Fruit fly (Drosophila melanogaster) whole organism, embryonic: ENCODE data around the gene Pp1alpha-96A.

Experiments used
- CG10147 ChIP-seq: fragments of 200-800 bp; sonication (Bioruptor generic); optimal IDR thresholded peaks from 2 replicates; lab custom pipeline; 2019; ENCODE audit warnings: missing biosample characterization, mild to moderate bottlenecking, missing genetic modification characterization, moderate library complexity
- CG11398 ChIP-seq: fragments of 200-800 bp; sonication (Bioruptor generic); optimal IDR thresholded peaks from 2 replicates; lab custom pipeline; 2016; ENCODE audit warnings: missing biosample characterization, missing genetic modification characterization
- CG11456 ChIP-seq: fragments of 200-800 bp; sonication (Bioruptor generic); IDR thresholded peaks from 3 replicates; pipeline ENCODE4 v1.3.6; 2022; ENCODE audit warnings: missing biosample characterization, missing genetic modification characterization
- CG12155 ChIP-seq: fragments of 200-800 bp; sonication (Bioruptor generic); optimal IDR thresholded peaks from 3 replicates; lab custom pipeline; 2016; ENCODE audit warnings: missing biosample characterization, missing genetic modification characterization
- CG13123 ChIP-seq: fragments of 200-800 bp; sonication (Bioruptor generic); optimal IDR thresholded peaks from 2 replicates; lab custom pipeline; 2016; ENCODE audit warnings: missing biosample characterization, missing genetic modification characterization
- CG13296 ChIP-seq: fragments of 200-800 bp; sonication (Bioruptor generic); optimal IDR thresholded peaks from 3 replicates; lab custom pipeline; 2018; ENCODE audit warnings: missing biosample characterization, mild to moderate bottlenecking, missing genetic modification characterization
- CG15269 ChIP-seq: fragments of 200-800 bp; sonication (Bioruptor generic); optimal IDR thresholded peaks from 2 replicates; lab custom pipeline; 2018; ENCODE audit warnings: missing biosample characterization, mild to moderate bottlenecking, missing genetic modification characterization, moderate library complexity
- CG17829 ChIP-seq: fragments of 200-800 bp; optimal IDR thresholded peaks from 2 replicates; lab custom pipeline; 2019; ENCODE audit warnings: missing biosample characterization, mild to moderate bottlenecking, missing genetic modification characterization, moderate library complexity
- CG18262 ChIP-seq: fragments of 200-800 bp; optimal IDR thresholded peaks from 3 replicates; lab custom pipeline; 2019; ENCODE audit warnings: missing biosample characterization, mild to moderate bottlenecking, missing genetic modification characterization, moderate library complexity
- CG30020 ChIP-seq: fragments of 200-800 bp; optimal IDR thresholded peaks from 2 replicates; lab custom pipeline; 2019; ENCODE audit warnings: missing biosample characterization, mild to moderate bottlenecking, missing genetic modification characterization, moderate library complexity
- CG30431 ChIP-seq: fragments of 200-800 bp; sonication (Bioruptor generic); optimal IDR thresholded peaks from 2 replicates; lab custom pipeline; 2017; ENCODE audit warnings: missing biosample characterization, missing genetic modification characterization
- CG31224 ChIP-seq: fragments of 200-800 bp; sonication (Bioruptor generic); IDR thresholded peaks from 2 replicates; pipeline ENCODE4 v1.3.6; 2022; ENCODE audit warnings: missing biosample characterization, missing genetic modification characterization
- CG32767 ChIP-seq: fragments of 200-800 bp; sonication (Bioruptor generic); IDR thresholded peaks from 2 replicates; pipeline ENCODE4 v1.3.6; 2022; ENCODE audit warnings: missing biosample characterization, missing genetic modification characterization
- CG34224 ChIP-seq: fragments of 200-800 bp; sonication (Bioruptor generic); IDR thresholded peaks from 3 replicates; pipeline ENCODE4 v1.3.6; 2022; ENCODE audit warnings: missing biosample characterization, missing genetic modification characterization; ENCODE audit not compliant: partially characterized antibody
- CG34376 ChIP-seq: fragments of 200-800 bp; sonication (Bioruptor generic); optimal IDR thresholded peaks from 2 replicates; lab custom pipeline; 2018; ENCODE audit warnings: missing biosample characterization, mild to moderate bottlenecking, missing genetic modification characterization
- CG4730 ChIP-seq: fragments of 200-800 bp; sonication (Bioruptor generic); IDR thresholded peaks from 2 replicates; pipeline ENCODE4 v1.3.6; 2022; ENCODE audit warnings: missing biosample characterization, missing genetic modification characterization
- CG4854 ChIP-seq: fragments of 200-800 bp; sonication (Bioruptor generic); optimal IDR thresholded peaks from 2 replicates; lab custom pipeline; 2016; ENCODE audit warnings: missing biosample characterization, missing genetic modification characterization, inconsistent platforms
- CG5245 ChIP-seq: fragments of 200-800 bp; sonication (Bioruptor generic); optimal IDR thresholded peaks from 3 replicates; lab custom pipeline; 2016; ENCODE audit warnings: missing biosample characterization, missing genetic modification characterization
- CG6654 ChIP-seq: fragments of 200-800 bp; sonication (Bioruptor generic); optimal IDR thresholded peaks from 2 replicates; lab custom pipeline; 2017; ENCODE audit warnings: missing biosample characterization, mild to moderate bottlenecking, missing genetic modification characterization
- CG8388 ChIP-seq: fragments of 200-800 bp; sonication (Bioruptor generic); optimal IDR thresholded peaks from 2 replicates; lab custom pipeline; 2019; ENCODE audit warnings: missing biosample characterization, mild to moderate bottlenecking, missing genetic modification characterization, moderate library complexity
- CG9932 ChIP-seq: fragments of 200-800 bp; sonication (Bioruptor generic); IDR thresholded peaks from 2 replicates; pipeline ENCODE4 v1.3.6; 2022; ENCODE audit warnings: missing biosample characterization, missing genetic modification characterization
- CkIIα-i1 ChIP-seq: fragments of 200-800 bp; sonication (Bioruptor generic); IDR thresholded peaks from 2 replicates; pipeline ENCODE4 v1.3.6; 2022; ENCODE audit warnings: missing biosample characterization, missing genetic modification characterization
- D19A ChIP-seq: fragments of 200-800 bp; optimal IDR thresholded peaks from 3 replicates; lab custom pipeline; 2019; ENCODE audit warnings: missing biosample characterization, mild to moderate bottlenecking, missing genetic modification characterization, moderate library complexity
- Dek ChIP-seq: fragments of 200-800 bp; sonication (Bioruptor generic); optimal IDR thresholded peaks from 3 replicates; lab custom pipeline; 2019; ENCODE audit warnings: missing biosample characterization, mild to moderate bottlenecking, missing genetic modification characterization, moderate library complexity
- Dref ChIP-seq: fragments of 200-800 bp; sonication (Bioruptor generic); IDR thresholded peaks from 2 replicates; pipeline ENCODE4 v1.3.6; 2022; ENCODE audit warnings: missing biosample characterization, missing genetic modification characterization
- Elba2 ChIP-seq: fragments of 200-800 bp; sonication (Bioruptor generic); optimal IDR thresholded peaks from 3 replicates; lab custom pipeline; 2016; ENCODE audit warnings: missing biosample characterization, missing genetic modification characterization
- HmgZ ChIP-seq: fragments of 200-800 bp; sonication (Bioruptor generic); optimal IDR thresholded peaks from 2 replicates; lab custom pipeline; 2018; ENCODE audit warnings: missing biosample characterization, mild to moderate bottlenecking, missing genetic modification characterization
- Lpt ChIP-seq: fragments of >200 bp; optimal IDR thresholded peaks from 2 replicates; lab custom pipeline; 2018; ENCODE audit warnings: missing biosample characterization, missing genetic modification characterization
- Mrtf ChIP-seq: fragments of 200-800 bp; sonication (Bioruptor generic); IDR thresholded peaks from 3 replicates; pipeline ENCODE4 v1.3.6; 2022; ENCODE audit warnings: missing biosample characterization, missing genetic modification characterization
- NC2α ChIP-seq: fragments of 200-800 bp; sonication (Bioruptor generic); optimal IDR thresholded peaks from 2 replicates; lab custom pipeline; 2016; ENCODE audit warnings: missing biosample characterization, missing genetic modification characterization
- NC2β ChIP-seq: fragments of 200-800 bp; sonication (Bioruptor generic); optimal IDR thresholded peaks from 2 replicates; lab custom pipeline; 2016; ENCODE audit warnings: missing biosample characterization, missing genetic modification characterization
- Neu2 ChIP-seq: fragments of 200-800 bp; sonication (Bioruptor generic); optimal IDR thresholded peaks from 3 replicates; lab custom pipeline; 2016; ENCODE audit warnings: missing biosample characterization, missing genetic modification characterization, borderline replicate concordance
- Nf-YC ChIP-seq: fragments of 200-800 bp; optimal IDR thresholded peaks from 3 replicates; lab custom pipeline; 2019; ENCODE audit warnings: missing biosample characterization, mild to moderate bottlenecking, missing genetic modification characterization, moderate library complexity
- Oaz ChIP-seq: fragments of 200-800 bp; sonication (Bioruptor generic); IDR thresholded peaks from 2 replicates; pipeline ENCODE4 v1.3.6; 2022; ENCODE audit warnings: missing biosample characterization, missing genetic modification characterization
- az2 ChIP-seq: fragments of 200-800 bp; sonication (Bioruptor generic); optimal IDR thresholded peaks from 3 replicates; lab custom pipeline; 2016; ENCODE audit warnings: missing biosample characterization, missing genetic modification characterization
- danr ChIP-seq: fragments of 200-800 bp; sonication (Bioruptor generic); IDR thresholded peaks from 2 replicates; pipeline ENCODE4 v1.3.6; 2022; ENCODE audit warnings: missing biosample characterization, missing genetic modification characterization
- disco-r ChIP-seq: fragments of 200-800 bp; sonication (Bioruptor generic); optimal IDR thresholded peaks from 2 replicates; lab custom pipeline; 2016; ENCODE audit warnings: missing biosample characterization, missing genetic modification characterization
- eve ChIP-seq, 2 experiments: fragments of >200 bp; optimal IDR thresholded peaks; 2 replicates each; lab custom pipeline; 2017; ENCODE audit warnings: missing biosample characterization in 2 of 2, missing genetic modification characterization in 2 of 2
- kni ChIP-seq: fragments of 200-800 bp; sonication (Bioruptor generic); optimal IDR thresholded peaks from 3 replicates; lab custom pipeline; 2017; ENCODE audit warnings: mild to moderate bottlenecking, missing biosample characterization, missing genetic modification reagents, missing genetic modification characterization
- maf-S ChIP-seq: fragments of 200-800 bp; sonication (Bioruptor generic); optimal IDR thresholded peaks from 2 replicates; lab custom pipeline; 2016; ENCODE audit warnings: missing biosample characterization, missing genetic modification characterization
- nmo ChIP-seq: fragments of 200-800 bp; sonication (Bioruptor generic); optimal IDR thresholded peaks from 2 replicates; lab custom pipeline; 2018; ENCODE audit warnings: missing biosample characterization, mild to moderate bottlenecking, missing genetic modification characterization, moderate library complexity
- nom ChIP-seq: fragments of 200-800 bp; sonication (Bioruptor generic); optimal IDR thresholded peaks from 2 replicates; lab custom pipeline; 2017; ENCODE audit warnings: missing biosample characterization, missing genetic modification characterization, mild to moderate bottlenecking, moderate library complexity, missing genetic modification reagents
- prd ChIP-seq, 3 experiments: fragments of >200 bp in 2 of 3; fragments of 200-800 bp in 1 of 3; sonication (Bioruptor generic) in 1 of 3; optimal IDR thresholded peaks in 2 of 3; IDR thresholded peaks in 1 of 3; 2 replicates in 2 of 3; 3 replicates in 1 of 3; pipeline versions ENCODE4 v1.3.6 to Lab custom; 2017 to 2022; ENCODE audit warnings: missing biosample characterization in 1 of 3, missing genetic modification characterization in 1 of 3
- ro ChIP-seq: fragments of 200-800 bp; sonication (Bioruptor generic); IDR thresholded peaks from 2 replicates; pipeline ENCODE4 v1.3.6; 2022; ENCODE audit warnings: missing biosample characterization, missing genetic modification characterization
- sima ChIP-seq: fragments of 200-800 bp; sonication (Bioruptor generic); optimal IDR thresholded peaks from 2 replicates; lab custom pipeline; 2016; ENCODE audit warnings: missing biosample characterization, missing genetic modification characterization
- stc ChIP-seq: fragments of 200-800 bp; sonication (Bioruptor generic); IDR thresholded peaks from 2 replicates; pipeline ENCODE4 v1.3.6; 2022; ENCODE audit warnings: missing biosample characterization, missing genetic modification characterization
- tio ChIP-seq: fragments of 200-800 bp; sonication (Bioruptor generic); optimal IDR thresholded peaks from 2 replicates; lab custom pipeline; 2017; ENCODE audit warnings: missing biosample characterization, missing genetic modification characterization, inconsistent platforms
- unc-4 ChIP-seq: fragments of 200-800 bp; sonication (Bioruptor generic); IDR thresholded peaks from 2 replicates; pipeline ENCODE4 v1.3.6; 2022; ENCODE audit warnings: missing biosample characterization, missing genetic modification characterization; ENCODE audit not compliant: partially characterized antibody
- zen2 ChIP-seq: fragments of 200-800 bp; sonication (Bioruptor generic); IDR thresholded peaks from 3 replicates; pipeline ENCODE4 v1.3.6; 2022; ENCODE audit warnings: missing biosample characterization, missing genetic modification characterization; ENCODE audit not compliant: partially characterized antibody
- zfh2 ChIP-seq: fragments of 200-800 bp; sonication (Bioruptor generic); optimal IDR thresholded peaks from 2 replicates; lab custom pipeline; 2016; ENCODE audit warnings: missing biosample characterization, missing genetic modification characterization

Gene Pp1alpha-96A

DNA sequence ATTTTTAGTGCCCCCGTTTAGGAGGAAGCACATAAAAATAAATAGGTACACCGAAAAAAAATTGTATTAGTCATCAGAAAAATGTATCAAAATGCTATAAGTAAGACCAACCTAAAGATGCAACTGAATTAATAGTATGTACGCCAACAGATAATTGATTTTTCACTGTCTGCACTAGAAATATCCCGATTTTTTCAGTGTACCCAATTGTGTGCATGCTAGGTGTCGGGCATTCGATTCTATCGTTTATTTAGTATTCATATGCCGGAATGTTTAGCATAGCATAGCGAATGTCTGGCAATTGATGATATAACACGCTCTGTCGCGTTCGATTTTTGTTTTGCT is 49.3 kb downstream of the Pp1alpha-96A start (continued):
- TF ChIP-seq CG18262 (peak; percentile 77), CG15269 (tag; lab: Kevin White, UChicago) (peak; percentile 91), zfh2 (peak; percentile 91), HmgZ (tag; lab: Kevin White, UChicago) (peak; percentile 79), ro (GFP tag; lab: Robert Waterston, UW) (peak; percentile 58), Lpt (no peak), CG13296 (GFP tag; lab: Kevin White, UChicago) (peak; percentile 78), D19A (tag; lab: Kevin White, UChicago) (peak; percentile 64), CG34376 (GFP tag; lab: Kevin White, UChicago) (peak; percentile 73), Neu2 (GFP tag; lab: Kevin White, UChicago) (no peak), nmo (GFP tag; lab: Kevin White, UChicago) (peak; percentile 87), CG9932 (GFP tag; lab: Robert Waterston, UW) (no peak; the same call in none of the 2 replicates), CG12155 (GFP tag; lab: Kevin White, UChicago) (peak; percentile 82), CG4730 (peak; percentile 74; the same call in 1 of the 2 replicates), kni (GFP tag; lab: Kevin White, UChicago) (no peak), unc-4 (GFP tag; lab: Robert Waterston, UW) (no peak), tio (GFP tag; lab: Kevin White, UChicago) (peak; percentile 82), Dref (GFP tag; lab: Robert Waterston, UW) (no peak), CG8388 (peak; percentile 82), CG32767 (GFP tag; lab: Robert Waterston, UW) (peak; percentile 87), NC2α (GFP tag; lab: Kevin White, UChicago) (peak; percentile 79), maf-S (GFP tag; lab: Kevin White, UChicago) (peak; percentile 87), CG30431 (peak; percentile 81), eve (GFP tag; optimal IDR thresholded peaks at IDR 0.05; lab: Kevin White, UChicago) (peak in 1 of 2 experiments; percentile 92), Nf-YC (tag; lab: Kevin White, UChicago) (peak; percentile 66), Oaz (GFP tag; lab: Robert Waterston, UW) (peak; percentile 80), CG11456 (peak; percentile 90), Dek (peak; percentile 81), CG5245 (GFP tag; lab: Kevin White, UChicago) (peak; percentile 86), danr (GFP tag; lab: Robert Waterston, UW) (peak; percentile 72; the same call in 1 of the 2 replicates), CG6654 (GFP tag; lab: Kevin White, UChicago) (peak; percentile 49), zen2 (GFP tag; lab: Robert Waterston, UW) (no peak), CG31224 (peak; percentile 77), prd (optimal IDR thresholded peaks at IDR 0.05; lab: Kevin White, UChicago) (no peak), prd (GFP tag; IDR thresholded peaks at IDR 0.05; lab: Robert Waterston, UW) (peak; percentile 91), CG11398 (GFP tag; lab: Kevin White, UChicago) (peak; percentile 85), sima (peak; percentile 45), disco-r (GFP tag; lab: Kevin White, UChicago) (peak; percentile 85), CG30020 (tag; lab: Kevin White, UChicago) (peak; percentile 24), Mrtf (peak; percentile 85; the same call in 2 of the 3 replicates), Elba2 (GFP tag; lab: Kevin White, UChicago) (no peak), nom (GFP tag; lab: Kevin White, UChicago) (no peak), CG17829 (peak; percentile 52), CG4854 (peak; percentile 82), stc (peak; percentile 87), NC2β (GFP tag; lab: Kevin White, UChicago) (peak; percentile 83), CG13123 (GFP tag; lab: Kevin White, UChicago) (peak; percentile 55), CG10147 (GFP tag; lab: Kevin White, UChicago) (peak; percentile 67), CkIIα-i1 (GFP tag; lab: Robert Waterston, UW) (peak; percentile 57; the same call in 1 of the 2 replicates), CG34224 (GFP tag; lab: Robert Waterston, UW) (no peak), az2 (GFP tag; lab: Kevin White, UChicago) (peak; percentile 88)
